Worm (Caenorhabditis elegans): ENCODE data around the gene F13H10.9.

- TF ChIP-seq zip-5 (tag; optimal IDR thresholded peaks at IDR 0.05) (no peak), pqm-1 (tag; optimal IDR thresholded peaks at IDR 0.05) (no peak), ets-4 (tag; optimal IDR thresholded peaks at IDR 0.05) (no peak), lim-6 (tag; optimal IDR thresholded peaks at IDR 0.05) (no peak), odd-2 (tag; optimal IDR thresholded peaks at IDR 0.05) (no peak), ref-2 (tag; optimal IDR thresholded peaks at IDR 0.05) (no peak), pag-3 (tag; optimal IDR thresholded peaks at IDR 0.05; ENCODE audit: borderline replicate concordance) (no peak), ceh-45 (GFP tag; IDR thresholded peaks at IDR 0.05) (no peak), lin-11 (tag; optimal IDR thresholded peaks at IDR 0.05) (no peak), hlh-30 (tag; optimal IDR thresholded peaks at IDR 0.05; ENCODE audit: insufficient read depth) (no peak), F13H6.1 (tag; optimal IDR thresholded peaks at IDR 0.05) (no peak)
Observed at ce11 chrIV:10958230-10958588, 43.5 kb upstream of the F13H10.9 start, which contains the start of gene sri-19.
